Worm (Caenorhabditis elegans) whole organism, mixed stage, embryonic: ENCODE data around the gene B0034.1.

Experiments used
- M03D4.4 ChIP-seq: sonication (generic microtip); optimal IDR thresholded peaks from 2 replicates; lab custom pipeline; 2017; ENCODE audit warnings: mild to moderate bottlenecking, missing genetic modification characterization, missing compliant biosample characterization
- bed-3 ChIP-seq: fragments of 200-800 bp; sonication (Bioruptor generic); optimal IDR thresholded peaks from 3 replicates; lab custom pipeline; 2018; ENCODE audit warnings: mild to moderate bottlenecking, missing genetic modification characterization, moderate library complexity, missing compliant biosample characterization
- blmp-1 ChIP-seq: fragments of 150-350 bp; optimal IDR thresholded peaks from 2 replicates; lab custom pipeline; 2014; ENCODE audit warnings: missing biosample characterization, missing genetic modification characterization
- ceh-39 ChIP-seq: fragments of 150-350 bp; optimal IDR thresholded peaks from 2 replicates; lab custom pipeline; 2014; ENCODE audit warnings: missing biosample characterization, missing genetic modification characterization
- ceh-43 ChIP-seq: fragments of 200-800 bp; sonication (Bioruptor generic); optimal IDR thresholded peaks from 2 replicates; lab custom pipeline; 2018; ENCODE audit warnings: mild to moderate bottlenecking, missing genetic modification characterization, moderate library complexity, missing compliant biosample characterization
- ceh-83 ChIP-seq: fragments of 200-800 bp; sonication (Bioruptor generic); optimal IDR thresholded peaks from 2 replicates; lab custom pipeline; 2018; ENCODE audit warnings: mild to moderate bottlenecking, missing genetic modification characterization, missing compliant biosample characterization
- ces-1 ChIP-seq: fragments of 150-350 bp; optimal IDR thresholded peaks from 2 replicates; lab custom pipeline; 2014; ENCODE audit warnings: missing biosample characterization, missing genetic modification reagents, missing genetic modification characterization
- cnd-1 ChIP-seq: fragments of 200-800 bp; sonication (Bioruptor generic); optimal IDR thresholded peaks from 2 replicates; lab custom pipeline; 2018; ENCODE audit warnings: mild to moderate bottlenecking, missing genetic modification characterization, missing compliant biosample characterization
- drap-1 ChIP-seq: fragments of 200-800 bp; sonication (Bioruptor generic); optimal IDR thresholded peaks from 3 replicates; lab custom pipeline; 2018; ENCODE audit warnings: mild to moderate bottlenecking, missing genetic modification characterization, missing compliant biosample characterization
- elt-1 ChIP-seq: sonication (generic microtip); optimal IDR thresholded peaks from 2 replicates; lab custom pipeline; 2017; ENCODE audit warnings: missing genetic modification characterization, mild to moderate bottlenecking, missing compliant biosample characterization, antibody characterized with exemption, moderate library complexity, borderline replicate concordance; ENCODE audit not compliant: insufficient read depth
- elt-3 ChIP-seq: fragments of 150-350 bp; optimal IDR thresholded peaks from 2 replicates; lab custom pipeline; 2014; ENCODE audit warnings: missing biosample characterization, missing genetic modification characterization
- flh-1 ChIP-seq: fragments of 200-800 bp; sonication (Bioruptor generic); optimal IDR thresholded peaks from 2 replicates; lab custom pipeline; 2018; ENCODE audit warnings: mild to moderate bottlenecking, missing genetic modification characterization, moderate library complexity, missing compliant biosample characterization
- ham-2 ChIP-seq: fragments of 200-800 bp; sonication (Bioruptor generic); optimal IDR thresholded peaks from 2 replicates; lab custom pipeline; 2018; ENCODE audit warnings: mild to moderate bottlenecking, missing genetic modification characterization, missing compliant biosample characterization
- hlh-1 ChIP-seq: fragments of 150-350 bp; optimal IDR thresholded peaks from 2 replicates; lab custom pipeline; 2014; ENCODE audit warnings: missing biosample characterization, missing genetic modification reagents, missing genetic modification characterization
- lin-13 ChIP-seq: fragments of 150-350 bp; optimal IDR thresholded peaks from 2 replicates; lab custom pipeline; 2014; ENCODE audit warnings: missing biosample characterization, missing genetic modification characterization
- lin-32 ChIP-seq: fragments of 200-800 bp; sonication (Bioruptor generic); optimal IDR thresholded peaks from 2 replicates; lab custom pipeline; 2018; ENCODE audit warnings: mild to moderate bottlenecking, missing genetic modification characterization, missing compliant biosample characterization
- lsy-2 ChIP-seq: fragments of 150-350 bp; optimal IDR thresholded peaks from 2 replicates; lab custom pipeline; 2014; ENCODE audit warnings: missing biosample characterization, missing genetic modification characterization
- mab-5 ChIP-seq: fragments of 150-350 bp; optimal IDR thresholded peaks from 2 replicates; lab custom pipeline; 2014; ENCODE audit warnings: missing biosample characterization, missing genetic modification characterization
- mep-1 ChIP-seq: fragments of 150-350 bp; optimal IDR thresholded peaks from 2 replicates; lab custom pipeline; 2017; ENCODE audit warnings: missing biosample characterization, missing genetic modification reagents, missing genetic modification characterization, inconsistent platforms
- mls-2 ChIP-seq: sonication (generic microtip); optimal IDR thresholded peaks from 2 replicates; lab custom pipeline; 2016; ENCODE audit warnings: mild to moderate bottlenecking, missing genetic modification characterization, moderate library complexity, missing compliant biosample characterization
- nhr-12 ChIP-seq: fragments of 150-350 bp; optimal IDR thresholded peaks from 2 replicates; lab custom pipeline; 2014; ENCODE audit warnings: missing biosample characterization, missing genetic modification characterization
- nhr-2 ChIP-seq: fragments of 150-350 bp; optimal IDR thresholded peaks from 2 replicates; lab custom pipeline; 2014; ENCODE audit warnings: missing biosample characterization, missing genetic modification characterization
- nhr-28 ChIP-seq: fragments of 150-350 bp; optimal IDR thresholded peaks from 2 replicates; lab custom pipeline; 2014; ENCODE audit warnings: missing biosample characterization, missing genetic modification characterization
- nhr-76 ChIP-seq: sonication (generic microtip); optimal IDR thresholded peaks from 2 replicates; lab custom pipeline; 2017; ENCODE audit warnings: missing biosample characterization, missing genetic modification characterization
- pha-4 ChIP-seq: fragments of 150-350 bp; optimal IDR thresholded peaks from 2 replicates; lab custom pipeline; 2018; ENCODE audit warnings: missing biosample characterization, missing genetic modification reagents, missing genetic modification characterization
- sem-2 ChIP-seq: fragments of 200-800 bp; sonication (Bioruptor generic); optimal IDR thresholded peaks from 2 replicates; lab custom pipeline; 2018; ENCODE audit warnings: mild to moderate bottlenecking, missing genetic modification characterization, missing compliant biosample characterization
- sptf-1 ChIP-seq: sonication (generic microtip); optimal IDR thresholded peaks from 2 replicates; lab custom pipeline; 2017; ENCODE audit warnings: mild to moderate bottlenecking, missing genetic modification characterization, moderate library complexity, missing compliant biosample characterization
- tbx-8 ChIP-seq: fragments of 200-800 bp; sonication (Bioruptor generic); optimal IDR thresholded peaks from 2 replicates; lab custom pipeline; 2018; ENCODE audit warnings: mild to moderate bottlenecking, missing genetic modification characterization, moderate library complexity, missing compliant biosample characterization
- unc-120 ChIP-seq: sonication (generic microtip); optimal IDR thresholded peaks from 2 replicates; lab custom pipeline; 2017; ENCODE audit warnings: missing genetic modification characterization, missing compliant biosample characterization; ENCODE audit not compliant: poor library complexity, severe bottlenecking
- unc-39 ChIP-seq: fragments of 150-350 bp; optimal IDR thresholded peaks from 2 replicates; lab custom pipeline; 2014; ENCODE audit warnings: missing biosample characterization, missing genetic modification characterization
- unc-62 ChIP-seq: fragments of 150-350 bp; optimal IDR thresholded peaks from 2 replicates; lab custom pipeline; 2014; ENCODE audit warnings: missing biosample characterization, missing genetic modification reagents, missing genetic modification characterization
- zip-8 ChIP-seq: fragments of 150-350 bp; optimal IDR thresholded peaks from 2 replicates; lab custom pipeline; 2014; ENCODE audit warnings: missing biosample characterization, missing genetic modification characterization

Gene B0034.1

ce11 chrII:5950657-5951056 lies 17.5 kb upstream of the B0034.1 start:
- TF ChIP-seq nhr-28 (tag; lab: Kevin White, UChicago): no peak
- TF ChIP-seq ces-1 (GFP tag; lab: Kevin White, UChicago): peak; percentile 79
- TF ChIP-seq drap-1: no peak
- TF ChIP-seq flh-1 (GFP tag; lab: Kevin White, UChicago): no peak
- TF ChIP-seq hlh-1: no peak
- no peak for TF ChIP-seq cnd-1 (tag; lab: Kevin White, UChicago)
- TF ChIP-seq mep-1 (tag; lab: Kevin White, UChicago): no peak
- no peak for TF ChIP-seq bed-3 (GFP tag; lab: Kevin White, UChicago)

ce11 chrII:5951745-5952144 lies 16.4 kb upstream of the B0034.1 start:
- TF ChIP-seq lin-13 (tag; lab: Kevin White, UChicago) (no peak), elt-1 (no peak), ham-2 (GFP tag; lab: Kevin White, UChicago) (no peak), nhr-12 (no peak), unc-62 (GFP tag; lab: Kevin White, UChicago) (no peak), M03D4.4 (tag; lab: Kevin White, UChicago) (no peak), cnd-1 (tag; lab: Kevin White, UChicago) (no peak), sptf-1 (tag; lab: Kevin White, UChicago) (no peak), lsy-2 (no peak), mab-5 (tag; lab: Kevin White, UChicago) (no peak), sem-2 (no peak), mls-2 (tag; lab: Kevin White, UChicago) (no peak), pha-4 (tag; lab: Kevin White, UChicago) (no peak), mep-1 (tag; lab: Kevin White, UChicago) (no peak), nhr-2 (no peak)

- TF ChIP-seq hlh-1 (no peak), unc-39 (no peak), tbx-8 (no peak), zip-8 (tag; lab: Kevin White, UChicago) (no peak), nhr-12 (no peak), unc-62 (GFP tag; lab: Kevin White, UChicago) (no peak), mep-1 (tag; lab: Kevin White, UChicago) (no peak), ces-1 (GFP tag; lab: Kevin White, UChicago) (no peak), flh-1 (GFP tag; lab: Kevin White, UChicago) (no peak), M03D4.4 (tag; lab: Kevin White, UChicago) (no peak), nhr-2 (no peak), ceh-39 (tag; lab: Kevin White, UChicago) (no peak), elt-1 (no peak), blmp-1 (tag; lab: Kevin White, UChicago) (no peak), sem-2 (no peak), lin-32 (GFP tag; lab: Kevin White, UChicago) (no peak), drap-1 (no peak)
Measured at ce11 chrII:5952214-5952613, 15.9 kb upstream of the B0034.1 start.

ce11 chrII:5955638-5956167 lies 12.4 kb upstream of the B0034.1 start:
- peak; percentile 86 for TF ChIP-seq unc-62 (GFP tag; lab: Kevin White, UChicago)
- TF ChIP-seq lin-13 (tag; lab: Kevin White, UChicago): no peak

ce11 chrII:5956583-5956982 lies 11.6 kb upstream of the B0034.1 start, which contains the start of gene casy-1:
TSS of gene casy-1 (minus strand) at chrII:5956683.
- TF ChIP-seq mls-2 (tag; lab: Kevin White, UChicago) (no peak), ceh-83 (no peak)

ce11 chrII:5957803-5958367 lies 10.3 kb upstream of the B0034.1 start:
- no peak for TF ChIP-seq nhr-76 (tag; lab: Kevin White, UChicago)
- TF ChIP-seq unc-62 (GFP tag; lab: Kevin White, UChicago): no peak
- no peak for TF ChIP-seq ceh-39 (tag; lab: Kevin White, UChicago)
- TF ChIP-seq elt-3: no peak
- no peak for TF ChIP-seq elt-1
- no peak for TF ChIP-seq ceh-43 (GFP tag; lab: Kevin White, UChicago)
- TF ChIP-seq unc-120 (tag; lab: Kevin White, UChicago): no peak
- TF ChIP-seq ceh-83: no peak
